Worm (Caenorhabditis elegans): ENCODE data around the gene cld-9.

cld-9 gene

DNA sequence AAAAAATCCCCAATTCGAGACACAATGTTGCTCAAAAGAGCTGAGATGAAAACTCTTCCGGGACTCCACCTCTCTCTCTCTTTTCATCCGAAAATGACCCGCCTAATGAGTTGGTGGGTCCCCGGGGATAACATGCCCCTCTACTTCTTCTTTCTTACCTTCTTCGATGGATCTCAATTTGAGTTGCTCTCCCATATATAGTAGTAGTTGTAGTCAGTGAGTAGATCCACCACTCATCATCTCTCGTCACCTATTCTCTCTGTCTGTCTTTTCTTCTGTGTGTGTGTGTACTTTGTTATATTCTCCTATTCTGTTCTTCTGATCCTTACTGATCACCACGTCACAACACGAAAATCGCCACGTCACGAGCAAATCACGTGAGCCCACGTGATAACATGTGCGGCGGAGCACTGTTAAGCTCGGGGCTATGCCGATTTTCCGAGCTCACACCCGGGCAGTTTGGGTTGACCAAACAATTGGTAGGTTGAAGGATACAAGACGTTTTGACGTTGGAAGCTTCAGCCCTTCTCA is 44.6 kb upstream of the cld-9 start, which contains the start of gene twk-32 (continued):
- peak; percentile 68 for TF ChIP-seq ama-1 (optimal IDR thresholded peaks at IDR 0.05)
- no peak for TF ChIP-seq cey-2 (tag; optimal IDR thresholded peaks at IDR 0.05; ENCODE audit: borderline replicate concordance, insufficient read depth)
- TF ChIP-seq ceh-20 (GFP tag; IDR thresholded peaks at IDR 0.05): no peak
- no peak for TF ChIP-seq madf-9 (GFP tag; conservative IDR thresholded peaks at IDR 0.05)
- TF ChIP-seq Y48G9A.11 (GFP tag; IDR thresholded peaks at IDR 0.05): no peak
- TF ChIP-seq aly-2 (tag; optimal IDR thresholded peaks at IDR 0.05): no peak
- TF ChIP-seq lin-13 (GFP tag; optimal IDR thresholded peaks at IDR 0.05): no peak
- TF ChIP-seq spr-1 (tag; optimal IDR thresholded peaks at IDR 0.05): no peak
- TF ChIP-seq ceh-62 (tag; optimal IDR thresholded peaks at IDR 0.05): no peak
- no peak for TF ChIP-seq dve-1 (tag; optimal IDR thresholded peaks at IDR 0.05; ENCODE audit: insufficient read depth)
- TF ChIP-seq lir-3 (tag; optimal IDR thresholded peaks at IDR 0.05): no peak
- no peak for TF ChIP-seq F37D6.2 (tag; optimal IDR thresholded peaks at IDR 0.05)
- TF ChIP-seq unc-62 (GFP tag; optimal IDR thresholded peaks at IDR 0.05 in 1 of 2): peak in 1 of 2 experiments; percentile 83
- TF ChIP-seq unc-62 (tag; optimal IDR thresholded peaks at IDR 0.05): no peak
- TF ChIP-seq nhr-10 (tag; optimal IDR thresholded peaks at IDR 0.05): no peak
- TF ChIP-seq snpc-1.2 (GFP tag; IDR thresholded peaks at IDR 0.05): no peak
- no peak for TF ChIP-seq lin-39 (tag; optimal IDR thresholded peaks at IDR 0.05)
- TF ChIP-seq php-3 (GFP tag; IDR thresholded peaks at IDR 0.05): no peak
- TF ChIP-seq zip-11 (GFP tag; IDR thresholded peaks at IDR 0.05): no peak
- no peak for TF ChIP-seq ceh-44 (GFP tag; IDR thresholded peaks at IDR 0.05)
- no peak for TF ChIP-seq unc-130 (GFP tag; optimal IDR thresholded peaks at IDR 0.05)

DNA sequence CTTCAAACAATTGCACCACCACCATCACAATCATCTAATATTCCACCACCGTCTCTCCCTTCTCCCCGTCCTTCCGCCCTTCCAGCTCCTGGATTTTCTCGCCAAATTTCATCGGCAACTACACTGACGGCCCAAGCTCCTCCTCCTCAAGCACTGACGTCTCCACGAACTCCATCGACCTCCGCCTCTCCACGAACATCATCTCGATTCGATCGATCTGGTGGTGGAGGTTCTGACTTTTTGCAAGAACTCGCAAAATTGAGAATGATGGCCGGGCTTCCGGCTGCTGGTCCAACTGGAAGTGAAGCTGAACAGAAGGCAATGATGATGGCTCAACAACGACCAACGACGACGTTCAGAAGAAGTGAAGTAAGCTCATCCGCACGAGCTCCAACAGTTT is 42.4 kb upstream of the cld-9 start:
- TF ChIP-seq nhr-48 (tag; optimal IDR thresholded peaks at IDR 0.05) (no peak), set-16 (GFP tag; IDR thresholded peaks at IDR 0.05) (peak; percentile 74), dmd-8 (GFP tag; IDR thresholded peaks at IDR 0.05) (0 out of 2 replicates have a peak, but pooled peaks have one; percentile 26), egl-43 (GFP tag; IDR thresholded peaks at IDR 0.05) (0 out of 2 replicates have a peak, but pooled peaks have one; percentile 17), hif-1 (tag; optimal IDR thresholded peaks at IDR 0.05) (no peak), nhr-102 (tag; optimal IDR thresholded peaks at IDR 0.05) (no peak), lin-1 (GFP tag; IDR thresholded peaks at IDR 0.05) (no peak), dpl-1 (GFP tag; optimal IDR thresholded peaks at IDR 0.05) (no peak)

DNA sequence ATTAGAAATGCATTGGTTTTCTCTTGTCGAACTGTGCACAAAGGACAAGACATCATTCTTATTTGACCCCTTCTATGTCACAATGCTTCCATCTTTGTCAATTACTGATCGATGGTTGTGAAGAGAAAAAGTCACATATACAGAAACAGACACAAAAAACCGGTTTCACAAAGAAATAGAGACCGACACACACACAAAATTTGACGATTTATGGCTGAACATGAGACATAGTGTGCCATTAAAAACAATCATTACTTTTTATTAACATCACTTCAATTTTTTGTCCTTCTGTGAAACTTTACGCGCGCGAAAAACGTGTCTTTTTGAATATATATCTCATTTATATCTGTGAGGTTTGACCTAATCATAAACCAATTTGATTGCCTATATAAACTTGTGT is 38.9 kb upstream of the cld-9 start:
- TF ChIP-seq nhr-102 (tag; optimal IDR thresholded peaks at IDR 0.05): no peak
- no peak for TF ChIP-seq sdz-12 (GFP tag; optimal IDR thresholded peaks at IDR 0.05)
- TF ChIP-seq rbr-2 (tag; optimal IDR thresholded peaks at IDR 0.05): no peak
- TF ChIP-seq ceh-62 (tag; optimal IDR thresholded peaks at IDR 0.05): no peak
- no peak for TF ChIP-seq zip-11 (GFP tag; IDR thresholded peaks at IDR 0.05)
- no peak for TF ChIP-seq ceh-82 (tag; optimal IDR thresholded peaks at IDR 0.05)
- peak; percentile 72 for TF ChIP-seq hlh-30 (tag; optimal IDR thresholded peaks at IDR 0.05; ENCODE audit: insufficient read depth)
- TF ChIP-seq arid-1 (GFP tag; conservative IDR thresholded peaks at IDR 0.05): no peak
- TF ChIP-seq nhr-28 (tag; optimal IDR thresholded peaks at IDR 0.05): peak; percentile 65
- peak in 1 of 2 experiments; percentile 19 for TF ChIP-seq lsy-2 (tag; optimal IDR thresholded peaks at IDR 0.05)
- no peak for TF ChIP-seq fos-1 (tag; optimal IDR thresholded peaks at IDR 0.05)
- peak in 1 of 2 experiments; percentile 26 for TF ChIP-seq mdl-1 (tag; optimal IDR thresholded peaks at IDR 0.05)
- no peak for TF ChIP-seq F26F4.8 (GFP tag; conservative IDR thresholded peaks at IDR 0.05)
- peak; percentile 41 for TF ChIP-seq mep-1 (tag; optimal IDR thresholded peaks at IDR 0.05)
- TF ChIP-seq spr-3 (GFP tag; optimal IDR thresholded peaks at IDR 0.05): no peak
- TF ChIP-seq lin-15B (tag; optimal IDR thresholded peaks at IDR 0.05): no peak
- TF ChIP-seq hlh-11 (tag; optimal IDR thresholded peaks at IDR 0.05): peak; percentile 22

Measured in whole organism, L4 larva.